Worm (Caenorhabditis elegans) whole organism, mixed stage, embryonic: ENCODE data around the gene mlck-1.

Experiments used
- M03D4.4 ChIP-seq: sonication (generic microtip); optimal IDR thresholded peaks from 2 replicates; lab custom pipeline; 2017; ENCODE audit warnings: mild to moderate bottlenecking, missing genetic modification characterization, missing compliant biosample characterization
- bed-3 ChIP-seq: fragments of 200-800 bp; sonication (Bioruptor generic); optimal IDR thresholded peaks from 3 replicates; lab custom pipeline; 2018; ENCODE audit warnings: mild to moderate bottlenecking, missing genetic modification characterization, moderate library complexity, missing compliant biosample characterization
- blmp-1 ChIP-seq: fragments of 150-350 bp; optimal IDR thresholded peaks from 2 replicates; lab custom pipeline; 2014; ENCODE audit warnings: missing biosample characterization, missing genetic modification characterization
- ceh-43 ChIP-seq: fragments of 200-800 bp; sonication (Bioruptor generic); optimal IDR thresholded peaks from 2 replicates; lab custom pipeline; 2018; ENCODE audit warnings: mild to moderate bottlenecking, missing genetic modification characterization, moderate library complexity, missing compliant biosample characterization
- flh-1 ChIP-seq: fragments of 200-800 bp; sonication (Bioruptor generic); optimal IDR thresholded peaks from 2 replicates; lab custom pipeline; 2018; ENCODE audit warnings: mild to moderate bottlenecking, missing genetic modification characterization, moderate library complexity, missing compliant biosample characterization
- hlh-1 ChIP-seq: fragments of 150-350 bp; optimal IDR thresholded peaks from 2 replicates; lab custom pipeline; 2014; ENCODE audit warnings: missing biosample characterization, missing genetic modification reagents, missing genetic modification characterization
- mab-5 ChIP-seq: fragments of 150-350 bp; optimal IDR thresholded peaks from 2 replicates; lab custom pipeline; 2014; ENCODE audit warnings: missing biosample characterization, missing genetic modification characterization
- mep-1 ChIP-seq: fragments of 150-350 bp; optimal IDR thresholded peaks from 2 replicates; lab custom pipeline; 2017; ENCODE audit warnings: missing biosample characterization, missing genetic modification reagents, missing genetic modification characterization, inconsistent platforms
- mls-2 ChIP-seq: sonication (generic microtip); optimal IDR thresholded peaks from 2 replicates; lab custom pipeline; 2016; ENCODE audit warnings: mild to moderate bottlenecking, missing genetic modification characterization, moderate library complexity, missing compliant biosample characterization
- nhr-12 ChIP-seq: fragments of 150-350 bp; optimal IDR thresholded peaks from 2 replicates; lab custom pipeline; 2014; ENCODE audit warnings: missing biosample characterization, missing genetic modification characterization
- nhr-237 ChIP-seq: fragments of 150-350 bp; optimal IDR thresholded peaks from 2 replicates; lab custom pipeline; 2014; ENCODE audit warnings: missing biosample characterization, missing genetic modification characterization
- pha-4 ChIP-seq: fragments of 150-350 bp; optimal IDR thresholded peaks from 2 replicates; lab custom pipeline; 2018; ENCODE audit warnings: missing biosample characterization, missing genetic modification reagents, missing genetic modification characterization
- sptf-1 ChIP-seq: sonication (generic microtip); optimal IDR thresholded peaks from 2 replicates; lab custom pipeline; 2017; ENCODE audit warnings: mild to moderate bottlenecking, missing genetic modification characterization, moderate library complexity, missing compliant biosample characterization
- tbx-8 ChIP-seq: fragments of 200-800 bp; sonication (Bioruptor generic); optimal IDR thresholded peaks from 2 replicates; lab custom pipeline; 2018; ENCODE audit warnings: mild to moderate bottlenecking, missing genetic modification characterization, moderate library complexity, missing compliant biosample characterization
- unc-120 ChIP-seq: sonication (generic microtip); optimal IDR thresholded peaks from 2 replicates; lab custom pipeline; 2017; ENCODE audit warnings: missing genetic modification characterization, missing compliant biosample characterization; ENCODE audit not compliant: poor library complexity, severe bottlenecking
- zip-8 ChIP-seq: fragments of 150-350 bp; optimal IDR thresholded peaks from 2 replicates; lab custom pipeline; 2014; ENCODE audit warnings: missing biosample characterization, missing genetic modification characterization
- ztf-11 ChIP-seq: fragments of 150-350 bp; optimal IDR thresholded peaks from 2 replicates; lab custom pipeline; 2014; ENCODE audit warnings: missing biosample characterization, missing genetic modification characterization

Gene mlck-1

ce11 chrX:10017975-10018654, 51.5 kb downstream of the mlck-1 start, which contains the start of gene F19C6.4:
Gene F19C6.4, minus strand, starts transcription at chrX:10018025.
- no peak for TF ChIP-seq mep-1 (tag; lab: Kevin White, UChicago)
- no peak for TF ChIP-seq pha-4 (tag; lab: Kevin White, UChicago)
- no peak for TF ChIP-seq sptf-1 (tag; lab: Kevin White, UChicago)
- no peak for TF ChIP-seq ceh-43 (GFP tag; lab: Kevin White, UChicago)
- TF ChIP-seq nhr-237 (tag; lab: Kevin White, UChicago): no peak
- TF ChIP-seq mab-5 (tag; lab: Kevin White, UChicago): no peak
- TF ChIP-seq ztf-11 (tag; lab: Kevin White, UChicago): no peak
- TF ChIP-seq hlh-1 (tag; lab: Kevin White, UChicago): no peak
- no peak for TF ChIP-seq blmp-1 (tag; lab: Kevin White, UChicago)
- TF ChIP-seq tbx-8 (GFP tag; lab: Kevin White, UChicago): no peak
- no peak for TF ChIP-seq bed-3 (GFP tag; lab: Kevin White, UChicago)
- TF ChIP-seq unc-120 (tag; lab: Kevin White, UChicago): no peak
- TF ChIP-seq zip-8 (tag; lab: Kevin White, UChicago): no peak
- TF ChIP-seq nhr-12: no peak
- TF ChIP-seq mls-2 (tag; lab: Kevin White, UChicago): no peak
- TF ChIP-seq flh-1 (GFP tag; lab: Kevin White, UChicago): no peak
- TF ChIP-seq M03D4.4 (tag; lab: Kevin White, UChicago): no peak
